Worm (Caenorhabditis elegans): ENCODE measurements around the gene pxl-1.
A peak's percentile ranks its signal among the peaks of the same experiment; 100 is the strongest.

pxl-1 gene

DNA sequence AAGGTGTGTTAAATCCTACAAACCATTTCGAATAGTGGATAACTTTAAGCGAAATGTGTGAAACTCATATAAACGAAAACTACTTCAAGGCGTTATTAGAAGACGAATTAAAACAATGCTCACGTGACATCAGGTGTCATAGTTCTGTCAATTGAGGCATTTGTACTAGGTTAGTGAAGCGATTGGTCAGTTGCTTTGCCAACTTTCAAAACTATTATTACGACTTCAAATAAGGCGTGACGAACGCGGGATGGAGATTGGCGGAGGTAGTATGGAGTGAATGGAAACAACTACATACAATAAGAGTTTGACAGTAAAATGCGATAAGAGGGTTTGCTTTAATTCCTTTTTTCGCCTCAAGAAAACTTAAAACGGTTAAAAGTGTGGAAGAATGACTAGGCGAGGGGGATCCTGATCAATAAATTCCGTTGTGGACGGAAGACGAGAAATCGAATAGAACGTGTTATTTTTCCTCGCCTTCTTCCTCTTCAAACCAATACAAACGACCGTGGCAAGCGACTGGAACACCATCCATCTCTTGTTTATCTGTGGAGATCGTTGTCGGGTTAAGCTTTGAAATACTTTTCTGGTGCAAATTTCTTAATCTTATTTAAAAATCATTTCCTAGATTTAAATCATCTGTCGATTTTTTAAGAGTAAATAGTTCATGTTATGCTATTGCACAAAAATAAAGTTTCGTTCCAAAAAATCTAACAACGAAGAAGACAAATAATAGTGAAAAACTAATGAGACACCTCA, 54.8 kb downstream of the pxl-1 start:
- TF ChIP-seq efl-1 (optimal IDR thresholded peaks at IDR 0.05) (no peak), efl-1 (GFP tag; optimal IDR thresholded peaks at IDR 0.05 in 1 of 2) (peak in 1 of 2 experiments; percentile 89), lin-35 (GFP tag; optimal IDR thresholded peaks at IDR 0.05) (peak in 1 of 2 experiments; percentile 40), ceh-88 (GFP tag; IDR thresholded peaks at IDR 0.05) (no peak)

DNA sequence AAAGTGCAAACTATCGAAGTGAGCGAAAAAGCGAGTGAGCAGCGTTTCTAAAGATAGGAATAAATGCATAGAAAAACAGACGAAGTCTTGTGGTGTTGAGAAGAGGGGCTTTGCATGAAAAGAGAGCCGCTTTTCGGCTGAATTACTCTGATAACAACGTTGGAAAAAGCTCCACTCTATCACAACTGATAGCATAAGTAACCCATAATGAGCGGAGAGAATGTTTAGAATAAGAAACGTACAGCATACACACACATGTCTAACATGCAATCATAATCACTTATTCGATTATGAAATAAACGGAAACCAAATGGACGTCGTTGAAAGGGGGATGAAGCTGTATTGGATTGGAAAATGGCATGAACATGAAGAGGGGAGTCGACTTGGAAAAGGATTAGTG, 55.5 kb downstream of the pxl-1 start:
- peak; percentile 72 for TF ChIP-seq pqm-1 (tag; optimal IDR thresholded peaks at IDR 0.05)
- peak in 1 of 2 experiments; percentile 11 for TF ChIP-seq lsy-2 (tag; optimal IDR thresholded peaks at IDR 0.05)
- peak; percentile 16 for TF ChIP-seq jun-1 (tag; optimal IDR thresholded peaks at IDR 0.05)
- peak; percentile 11 for TF ChIP-seq egl-13 (tag; optimal IDR thresholded peaks at IDR 0.05)
- peak; percentile 11 for TF ChIP-seq elt-2 (tag; optimal IDR thresholded peaks at IDR 0.05)
- peak; percentile 6 for TF ChIP-seq nhr-71 (tag; optimal IDR thresholded peaks at IDR 0.05)
- no peak for TF ChIP-seq ces-1 (GFP tag; optimal IDR thresholded peaks at IDR 0.05)
- TF ChIP-seq fkh-8 (tag; optimal IDR thresholded peaks at IDR 0.05): peak; percentile 16
- TF ChIP-seq lin-39 (tag; optimal IDR thresholded peaks at IDR 0.05): no peak
- no peak for TF ChIP-seq alr-1 (tag; optimal IDR thresholded peaks at IDR 0.05; ENCODE audit: borderline replicate concordance)
- TF ChIP-seq ceh-63 (GFP tag; optimal IDR thresholded peaks at IDR 0.05): no peak
- TF ChIP-seq ama-1 (optimal IDR thresholded peaks at IDR 0.05): peak; percentile 13
- TF ChIP-seq aha-1 (tag; optimal IDR thresholded peaks at IDR 0.05): no peak
- TF ChIP-seq unc-30 (tag; optimal IDR thresholded peaks at IDR 0.05): no peak
- no peak for TF ChIP-seq Y116A8C.19 (tag; optimal IDR thresholded peaks at IDR 0.05; ENCODE audit: borderline replicate concordance)
- no peak for TF ChIP-seq egl-27 (tag; optimal IDR thresholded peaks at IDR 0.05)
- TF ChIP-seq nhr-47 (tag; optimal IDR thresholded peaks at IDR 0.05): peak; percentile 23
- peak; percentile 7 for TF ChIP-seq lin-14 (GFP tag; optimal IDR thresholded peaks at IDR 0.05)
- no peak for TF ChIP-seq elt-3 (tag; optimal IDR thresholded peaks at IDR 0.05)
- TF ChIP-seq dpl-1 (GFP tag; optimal IDR thresholded peaks at IDR 0.05): peak in 1 of 3 experiments; percentile 3
- peak; percentile 20 for TF ChIP-seq pax-3 (tag; optimal IDR thresholded peaks at IDR 0.05)

Measured in whole organism, L1 larva.